Fruit fly (Drosophila melanogaster) whole organism, prepupa: ENCODE measurements around the gene Dhdds.

Experiments
- CG10631 ChIP-seq: fragments of 200-800 bp; sonication (Bioruptor generic); optimal IDR thresholded peaks from 2 replicates; lab custom pipeline; 2016; ENCODE audit warnings: missing biosample characterization, missing genetic modification characterization
- CG11294 ChIP-seq: fragments of 200-800 bp; sonication (Bioruptor generic); IDR thresholded peaks from 2 replicates; pipeline ENCODE4 v1.3.6; 2022; ENCODE audit warnings: missing biosample characterization, missing genetic modification characterization
- CG11762 ChIP-seq: fragments of 200-800 bp; sonication (Bioruptor generic); optimal IDR thresholded peaks from 3 replicates; lab custom pipeline; 2016; ENCODE audit warnings: missing biosample characterization, missing genetic modification characterization; ENCODE audit not compliant: insufficient read depth
- CG11902 ChIP-seq: fragments of 200-800 bp; sonication (Bioruptor generic); optimal IDR thresholded peaks from 3 replicates; lab custom pipeline; 2016; ENCODE audit warnings: missing biosample characterization, missing genetic modification characterization
- CG15336 ChIP-seq: fragments of 200-800 bp; sonication (Bioruptor generic); IDR thresholded peaks from 2 replicates; pipeline ENCODE4 v1.3.6; 2022; ENCODE audit warnings: missing biosample characterization, missing genetic modification characterization
- CG1621 ChIP-seq: fragments of 200-800 bp; sonication (Bioruptor generic); optimal IDR thresholded peaks from 3 replicates; lab custom pipeline; 2018; ENCODE audit warnings: missing biosample characterization, mild to moderate bottlenecking, missing genetic modification characterization
- CG16779 ChIP-seq: fragments of 200-800 bp; sonication (Bioruptor generic); optimal IDR thresholded peaks from 3 replicates; lab custom pipeline; 2017; ENCODE audit warnings: missing biosample characterization, mild to moderate bottlenecking, missing genetic modification characterization
- CG3032 ChIP-seq: fragments of 200-800 bp; optimal IDR thresholded peaks from 2 replicates; lab custom pipeline; 2019; ENCODE audit warnings: missing biosample characterization, mild to moderate bottlenecking, missing genetic modification characterization, moderate library complexity
- CG32006 ChIP-seq: fragments of 200-800 bp; sonication (Bioruptor generic); optimal IDR thresholded peaks from 3 replicates; lab custom pipeline; 2017; ENCODE audit warnings: missing biosample characterization, mild to moderate bottlenecking, missing genetic modification characterization
- CG34406 ChIP-seq: fragments of 200-800 bp; sonication (Bioruptor generic); optimal IDR thresholded peaks from 3 replicates; lab custom pipeline; 2016; ENCODE audit warnings: missing biosample characterization, missing genetic modification characterization
- CG3919 ChIP-seq: fragments of 200-800 bp; sonication (Bioruptor generic); optimal IDR thresholded peaks from 3 replicates; lab custom pipeline; 2016; ENCODE audit warnings: missing biosample characterization, missing genetic modification characterization
- CG4318 ChIP-seq: fragments of 200-800 bp; sonication (Bioruptor generic); optimal IDR thresholded peaks from 3 replicates; lab custom pipeline; 2017; ENCODE audit warnings: missing biosample characterization, mild to moderate bottlenecking, missing genetic modification characterization
- CG6276 ChIP-seq: fragments of 200-800 bp; sonication (Bioruptor generic); optimal IDR thresholded peaks from 2 replicates; lab custom pipeline; 2017; ENCODE audit warnings: missing biosample characterization, mild to moderate bottlenecking, missing genetic modification characterization
- CG6792 ChIP-seq: fragments of 200-800 bp; sonication (Bioruptor generic); optimal IDR thresholded peaks from 3 replicates; lab custom pipeline; 2016; ENCODE audit warnings: missing biosample characterization, missing genetic modification characterization
- CG6854 ChIP-seq: fragments of 200-800 bp; sonication (Bioruptor generic); optimal IDR thresholded peaks from 2 replicates; lab custom pipeline; 2017; ENCODE audit warnings: missing biosample characterization, mild to moderate bottlenecking, missing genetic modification characterization
- CG7368 ChIP-seq: fragments of 200-800 bp; sonication (Bioruptor generic); optimal IDR thresholded peaks from 3 replicates; lab custom pipeline; 2016; ENCODE audit warnings: missing biosample characterization, missing genetic modification characterization
- CG8119 ChIP-seq: fragments of 200-800 bp; sonication (Bioruptor generic); IDR thresholded peaks from 3 replicates; pipeline ENCODE4 v1.3.6; 2022; ENCODE audit warnings: missing biosample characterization, missing genetic modification characterization
- CG8632 ChIP-seq: fragments of 200-800 bp; sonication (Bioruptor generic); optimal IDR thresholded peaks from 3 replicates; lab custom pipeline; 2016; ENCODE audit warnings: missing biosample characterization, missing genetic modification characterization
- CG9139 ChIP-seq: fragments of 200-800 bp; sonication (Bioruptor generic); optimal IDR thresholded peaks from 3 replicates; lab custom pipeline; 2017; ENCODE audit warnings: missing biosample characterization, mild to moderate bottlenecking, missing genetic modification characterization
- Eip75B ChIP-seq: fragments of 200-800 bp; sonication (Bioruptor generic); optimal IDR thresholded peaks from 3 replicates; lab custom pipeline; 2016; ENCODE audit warnings: missing biosample characterization, missing genetic modification characterization
- Eip78C ChIP-seq: fragments of 200-800 bp; sonication (Bioruptor generic); peaks from one replicate; lab custom pipeline; 2016; ENCODE audit warnings: missing biosample characterization, missing genetic modification characterization
- Eip93F ChIP-seq: fragments of 200-800 bp; sonication (Bioruptor generic); optimal IDR thresholded peaks from 2 replicates; lab custom pipeline; 2016; ENCODE audit warnings: missing biosample characterization, mild to moderate bottlenecking, missing genetic modification characterization
- Ets21C ChIP-seq: fragments of 200-800 bp; sonication (Bioruptor generic); optimal IDR thresholded peaks from 3 replicates; lab custom pipeline; 2016; ENCODE audit warnings: missing biosample characterization, missing genetic modification characterization
- Ets96B ChIP-seq: fragments of 200-800 bp; optimal IDR thresholded peaks from 2 replicates; lab custom pipeline; 2019; ENCODE audit warnings: missing biosample characterization, mild to moderate bottlenecking, missing genetic modification characterization, moderate library complexity
- Gug ChIP-seq: fragments of 200-800 bp; sonication (Bioruptor generic); IDR thresholded peaks from 2 replicates; pipeline ENCODE4 v1.3.6; 2022; ENCODE audit warnings: missing biosample characterization, missing genetic modification characterization
- Hr38 ChIP-seq: sonication (Bioruptor generic); optimal IDR thresholded peaks from 2 replicates; lab custom pipeline; 2016; ENCODE audit warnings: missing biosample characterization, missing genetic modification characterization
- Hr39 ChIP-seq: fragments of 200-800 bp; sonication (Bioruptor generic); optimal IDR thresholded peaks from 2 replicates; lab custom pipeline; 2016; ENCODE audit warnings: missing biosample characterization, missing genetic modification characterization
- Hr4 ChIP-seq: fragments of 200-800 bp; sonication (Bioruptor generic); optimal IDR thresholded peaks from 3 replicates; lab custom pipeline; 2016; ENCODE audit warnings: missing biosample characterization, missing genetic modification characterization
- Lpt ChIP-seq: fragments of 200-800 bp; sonication (Bioruptor generic); optimal IDR thresholded peaks from 3 replicates; lab custom pipeline; 2016; ENCODE audit warnings: missing biosample characterization, missing genetic modification characterization
- Met ChIP-seq: fragments of 200-800 bp; sonication (Bioruptor generic); optimal IDR thresholded peaks from 3 replicates; lab custom pipeline; 2016; ENCODE audit warnings: missing biosample characterization, missing genetic modification characterization
- OdsH ChIP-seq: fragments of 200-800 bp; sonication (Bioruptor generic); optimal IDR thresholded peaks from 3 replicates; lab custom pipeline; 2016; ENCODE audit warnings: missing biosample characterization, missing genetic modification characterization
- Smox ChIP-seq: fragments of 200-800 bp; sonication (Bioruptor generic); optimal IDR thresholded peaks from 3 replicates; lab custom pipeline; 2016; ENCODE audit warnings: missing biosample characterization, missing genetic modification characterization
- Sox102F ChIP-seq: fragments of 200-800 bp; sonication (Bioruptor generic); optimal IDR thresholded peaks from 2 replicates; lab custom pipeline; 2016; ENCODE audit warnings: missing biosample characterization, mild to moderate bottlenecking, missing genetic modification characterization
- Sox14 ChIP-seq: fragments of 200-800 bp; sonication (Bioruptor generic); optimal IDR thresholded peaks from 3 replicates; lab custom pipeline; 2016; ENCODE audit warnings: missing biosample characterization, missing genetic modification characterization
- Sox15 ChIP-seq: fragments of 200-800 bp; sonication (Bioruptor generic); optimal IDR thresholded peaks from 3 replicates; lab custom pipeline; 2016; ENCODE audit warnings: missing biosample characterization, missing genetic modification characterization
- achi ChIP-seq: fragments of 200-800 bp; sonication (Bioruptor generic); optimal IDR thresholded peaks from 3 replicates; lab custom pipeline; 2016; ENCODE audit warnings: missing biosample characterization, missing genetic modification characterization
- acj6 ChIP-seq: fragments of 200-800 bp; sonication (Bioruptor generic); optimal IDR thresholded peaks from 3 replicates; lab custom pipeline; 2016; ENCODE audit warnings: missing biosample characterization, missing genetic modification characterization
- cyc ChIP-seq: fragments of 200-800 bp; sonication (Bioruptor generic); optimal IDR thresholded peaks from 3 replicates; lab custom pipeline; 2016; ENCODE audit warnings: missing biosample characterization, missing genetic modification characterization
- dac ChIP-seq: fragments of 200-800 bp; sonication (Bioruptor generic); optimal IDR thresholded peaks from 2 replicates; lab custom pipeline; 2017; ENCODE audit warnings: missing biosample characterization, mild to moderate bottlenecking, missing genetic modification characterization
- dsx ChIP-seq: fragments of 200-800 bp; optimal IDR thresholded peaks from 3 replicates; lab custom pipeline; 2019; ENCODE audit warnings: missing biosample characterization, mild to moderate bottlenecking, missing genetic modification characterization, moderate library complexity; ENCODE audit not compliant: poor library complexity, severe bottlenecking
- eg ChIP-seq: fragments of 200-800 bp; sonication (Bioruptor generic); IDR thresholded peaks from 3 replicates; pipeline ENCODE4 v1.3.6; 2022; ENCODE audit warnings: missing biosample characterization, missing genetic modification characterization
- esn ChIP-seq: fragments of 200-800 bp; sonication (Bioruptor generic); optimal IDR thresholded peaks from 2 replicates; lab custom pipeline; 2016; ENCODE audit warnings: missing biosample characterization, mild to moderate bottlenecking, missing genetic modification characterization, moderate library complexity
- fd59A ChIP-seq: fragments of 200-800 bp; sonication (Bioruptor generic); optimal IDR thresholded peaks from 2 replicates; lab custom pipeline; 2017; ENCODE audit warnings: missing biosample characterization, mild to moderate bottlenecking, missing genetic modification characterization, missing genetic modification reagents
- fd85E ChIP-seq: fragments of 200-800 bp; sonication (Bioruptor generic); optimal IDR thresholded peaks from 3 replicates; lab custom pipeline; 2016; ENCODE audit warnings: missing biosample characterization, missing genetic modification characterization
- lz ChIP-seq: fragments of 200-800 bp; sonication (Bioruptor generic); optimal IDR thresholded peaks from 3 replicates; lab custom pipeline; 2016; ENCODE audit warnings: missing biosample characterization, missing genetic modification characterization
- net ChIP-seq: fragments of 200-800 bp; sonication (Bioruptor generic); optimal IDR thresholded peaks from 3 replicates; lab custom pipeline; 2016; ENCODE audit warnings: missing biosample characterization, missing genetic modification characterization
- pdm3 ChIP-seq: fragments of 200-800 bp; sonication (Bioruptor generic); optimal IDR thresholded peaks from 3 replicates; lab custom pipeline; 2016; ENCODE audit warnings: missing biosample characterization, missing genetic modification characterization
- salr ChIP-seq, 2 experiments: fragments of 200-800 bp; sonication (Bioruptor generic); optimal IDR thresholded peaks; 3 replicates each; lab custom pipeline; 2016 to 2018; ENCODE audit warnings: missing biosample characterization in 2 of 2, missing genetic modification characterization in 2 of 2, mild to moderate bottlenecking in 1 of 2
- ss ChIP-seq, 2 experiments: fragments of 200-800 bp; sonication (Bioruptor generic); optimal IDR thresholded peaks; 2 replicates in 1 of 2; 3 replicates in 1 of 2; lab custom pipeline; 2017 to 2018; ENCODE audit warnings: mild to moderate bottlenecking in 2 of 2, missing biosample characterization in 2 of 2, missing genetic modification characterization in 2 of 2, moderate library complexity in 1 of 2
- svp ChIP-seq: fragments of 200-800 bp; sonication (Bioruptor generic); peaks from one replicate; lab custom pipeline; 2016; ENCODE audit warnings: missing biosample characterization, missing genetic modification characterization
- topi ChIP-seq: fragments of 200-800 bp; sonication (Bioruptor generic); optimal IDR thresholded peaks from 3 replicates; lab custom pipeline; 2016; ENCODE audit warnings: missing biosample characterization, missing genetic modification characterization
- vri ChIP-seq: fragments of 200-800 bp; sonication (Bioruptor generic); optimal IDR thresholded peaks from 3 replicates; lab custom pipeline; 2016; ENCODE audit warnings: missing biosample characterization, mild to moderate bottlenecking, missing genetic modification characterization

The Dhdds gene

dm6 chrX:7972363-7972942 lies 39.3 kb upstream of the Dhdds start:
- TF ChIP-seq net (GFP tag; lab: Kevin White, UChicago) (peak; percentile 91), CG3032 (peak; percentile 88), CG4318 (GFP tag; lab: Kevin White, UChicago) (peak; percentile 66), Eip93F (GFP tag; lab: Kevin White, UChicago) (peak; percentile 71), CG11902 (GFP tag; lab: Kevin White, UChicago) (peak; percentile 76), fd59A (GFP tag; lab: Kevin White, UChicago) (peak; percentile 89), CG15336 (GFP tag; lab: Robert Waterston, UW) (peak; percentile 90), CG32006 (GFP tag; lab: Kevin White, UChicago) (peak; percentile 88), cyc (GFP tag; lab: Kevin White, UChicago) (peak; percentile 82), CG8119 (GFP tag; lab: Robert Waterston, UW) (peak; percentile 90), Ets21C (GFP tag; lab: Kevin White, UChicago) (peak; percentile 74), CG1621 (tag; lab: Kevin White, UChicago) (peak; percentile 94), CG6276 (GFP tag; lab: Kevin White, UChicago) (peak; percentile 81), lz (GFP tag; lab: Kevin White, UChicago) (peak; percentile 86), esn (GFP tag; lab: Kevin White, UChicago) (peak; percentile 88), CG16779 (tag; lab: Kevin White, UChicago) (peak; percentile 77), dac (peak; percentile 74), salr (GFP tag; optimal IDR thresholded peaks at IDR 0.05; lab: Kevin White, UChicago) (peak; percentile 59 to 87), topi (GFP tag; lab: Kevin White, UChicago) (peak; percentile 86), eg (GFP tag; lab: Robert Waterston, UW) (peak; percentile 94), CG11762 (GFP tag; lab: Kevin White, UChicago) (peak; percentile 82), Sox14 (GFP tag; lab: Kevin White, UChicago) (peak; percentile 89), Eip75B (peak; percentile 87), Hr4 (GFP tag; lab: Kevin White, UChicago) (peak; percentile 83), CG3919 (GFP tag; lab: Kevin White, UChicago) (peak; percentile 88), CG34406 (GFP tag; lab: Kevin White, UChicago) (peak; percentile 87), Gug (GFP tag; lab: Robert Waterston, UW) (peak; percentile 80), CG11294 (GFP tag; lab: Robert Waterston, UW) (peak; percentile 86), fd85E (GFP tag; lab: Kevin White, UChicago) (peak; percentile 77), Met (GFP tag; lab: Kevin White, UChicago) (peak; percentile 90), svp (GFP tag; lab: Kevin White, UChicago) (peak; percentile 93), Ets96B (tag; lab: Kevin White, UChicago) (peak; percentile 88), Lpt (peak; percentile 83), Hr39 (peak; percentile 83), CG10631 (GFP tag; lab: Kevin White, UChicago) (peak; percentile 88), Smox (peak; percentile 84), acj6 (GFP tag; lab: Kevin White, UChicago) (peak; percentile 89), Eip78C (GFP tag; lab: Kevin White, UChicago) (peak; percentile 97), CG6792 (peak; percentile 88), Sox15 (peak; percentile 82), CG8632 (peak; percentile 87), Sox102F (GFP tag; lab: Kevin White, UChicago) (peak; percentile 89), pdm3 (GFP tag; lab: Kevin White, UChicago) (peak; percentile 90), CG9139 (GFP tag; lab: Kevin White, UChicago) (peak; percentile 90), dsx (GFP tag; lab: Kevin White, UChicago) (peak; percentile 80), ss (GFP tag; optimal IDR thresholded peaks at IDR 0.05; lab: Kevin White, UChicago) (peak; percentile 91 to 94), achi (GFP tag; lab: Kevin White, UChicago) (peak; percentile 87), CG6854 (peak; percentile 75), CG7368 (GFP tag; lab: Kevin White, UChicago) (peak; percentile 85), OdsH (peak; percentile 87), vri (GFP tag; lab: Kevin White, UChicago) (peak; percentile 82), Hr38 (no peak)
